Worm (Caenorhabditis elegans) whole organism, dauer: ENCODE data around the gene fbxb-47.

Source experiments
- unc-62 ChIP-seq: sonication (generic microtip); optimal IDR thresholded peaks from 2 replicates; lab custom pipeline; 2017; ENCODE audit warnings: missing biosample characterization, missing genetic modification reagents, missing genetic modification characterization

Gene fbxb-47

DNA sequence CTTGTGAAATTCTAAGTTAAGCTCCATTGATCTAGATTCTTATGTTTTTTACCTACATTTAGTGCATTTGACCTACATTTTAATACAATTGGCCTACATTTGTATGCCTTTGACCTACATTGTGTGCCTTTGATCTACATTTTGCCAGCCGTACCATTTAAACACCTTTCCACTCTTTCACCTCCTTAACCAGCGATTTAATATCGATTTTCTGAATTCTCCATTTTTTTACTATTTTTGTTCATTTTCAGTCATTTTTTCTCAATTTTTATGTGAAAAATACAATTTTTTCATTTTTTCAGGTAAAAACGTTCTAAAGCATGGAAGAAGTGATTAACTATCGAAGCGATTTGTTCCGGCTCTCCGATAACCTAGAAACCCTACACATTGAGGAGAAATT, 9.7 kb upstream of the fbxb-47 start, which contains the start of gene btb-7:
btb-7 (plus strand) TSS at position 301 of the 400 bp plus-strand sequence.
- TF ChIP-seq unc-62 (GFP tag; lab: Kevin White, UChicago): no peak

DNA sequence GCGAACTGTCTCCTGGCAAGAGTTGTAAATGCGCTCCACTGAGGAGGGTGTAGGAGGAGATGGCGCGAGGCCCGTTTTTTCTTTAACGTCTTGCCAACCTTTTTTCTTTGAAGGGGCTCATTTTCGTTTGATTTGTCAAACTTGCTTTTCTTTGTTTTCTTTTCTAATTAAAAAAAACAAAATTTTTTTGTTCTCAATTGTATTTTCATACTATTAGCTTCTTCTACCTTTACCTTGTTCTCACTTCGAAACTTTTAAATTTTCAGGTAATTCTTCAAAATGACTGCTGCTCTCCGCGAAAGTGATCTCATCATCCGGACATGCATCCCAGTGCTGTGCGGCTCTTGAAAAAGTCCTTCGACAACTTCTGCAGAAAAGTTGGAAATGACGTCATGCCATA, 6.7 kb upstream of the fbxb-47 start, which contains the start of gene fbxa-184:
fbxa-184 (plus strand) TSS at position 301 of the 400 bp plus-strand sequence.
- no peak for TF ChIP-seq unc-62 (GFP tag; lab: Kevin White, UChicago)

DNA sequence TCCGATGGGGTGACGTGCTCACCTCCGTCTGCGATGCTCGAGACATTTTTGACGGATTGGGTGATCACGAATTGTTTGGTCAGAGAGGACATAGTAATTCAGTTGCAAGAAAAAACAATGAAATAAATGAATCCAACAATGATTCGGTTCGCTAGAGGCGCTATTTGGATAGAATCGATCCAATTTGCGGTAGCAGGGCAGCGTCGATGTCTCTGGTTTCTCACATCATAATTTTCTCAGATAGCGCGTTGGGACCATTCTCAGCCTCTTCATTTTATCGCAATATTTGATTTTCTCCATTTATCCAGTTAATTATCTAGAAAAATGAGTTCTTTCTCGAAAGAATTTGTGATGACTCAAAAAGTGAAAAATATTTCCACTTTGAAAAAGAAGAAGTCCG, 3.1 kb upstream of the fbxb-47 start, which contains the start of gene sdz-18:
sdz-18 (minus strand) TSS at position 101 of the 400 bp plus-strand sequence.
- no peak for TF ChIP-seq unc-62 (GFP tag; lab: Kevin White, UChicago)

DNA sequence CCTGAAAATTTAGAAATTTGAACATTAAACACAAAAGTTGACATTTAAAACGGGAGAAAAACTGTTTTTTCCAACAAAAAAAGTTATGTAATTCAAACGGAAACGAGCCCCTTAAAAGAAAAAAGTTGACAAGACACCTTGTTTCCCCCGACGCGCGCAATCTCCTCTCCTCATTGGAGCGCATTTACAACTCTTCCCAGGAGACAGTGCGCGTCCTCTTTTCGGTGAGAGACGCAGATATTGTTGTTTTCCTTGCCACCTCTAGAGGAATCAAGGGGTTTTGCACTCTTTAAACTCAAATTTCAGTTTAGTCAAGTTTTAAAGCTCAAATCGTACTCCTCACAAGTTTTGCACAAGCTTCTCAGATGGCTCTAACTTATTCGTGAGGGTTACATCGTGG, 7.4 kb downstream of the fbxb-47 start, which contains the start of gene F58E1.13:
F58E1.13 (minus strand) TSS at position 12 of the 400 bp plus-strand sequence.
- TF ChIP-seq unc-62 (GFP tag; lab: Kevin White, UChicago): no peak

DNA sequence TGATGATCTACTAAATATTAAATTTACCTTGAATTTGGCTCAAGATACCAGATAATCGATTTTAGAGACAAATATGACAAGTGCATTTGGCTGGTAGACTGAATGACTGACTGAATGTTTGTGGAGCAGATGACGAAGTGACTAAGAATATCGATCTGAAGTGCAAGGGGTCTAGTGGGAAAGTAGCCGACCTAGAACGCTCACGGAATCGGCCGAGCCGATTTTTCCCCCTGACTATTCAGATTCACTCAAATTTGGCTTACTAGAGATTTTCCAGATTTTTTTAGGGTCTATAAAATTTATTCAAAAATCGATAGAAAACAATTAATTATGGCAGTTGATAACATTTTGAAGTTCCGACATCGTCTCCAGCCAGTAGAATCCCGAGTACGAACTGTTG, 8.7 kb downstream of the fbxb-47 start, which contains the start of gene fbxc-26:
fbxc-26 (minus strand) TSS at position 101 of the 400 bp plus-strand sequence.
- no peak for TF ChIP-seq unc-62 (GFP tag; lab: Kevin White, UChicago)

DNA sequence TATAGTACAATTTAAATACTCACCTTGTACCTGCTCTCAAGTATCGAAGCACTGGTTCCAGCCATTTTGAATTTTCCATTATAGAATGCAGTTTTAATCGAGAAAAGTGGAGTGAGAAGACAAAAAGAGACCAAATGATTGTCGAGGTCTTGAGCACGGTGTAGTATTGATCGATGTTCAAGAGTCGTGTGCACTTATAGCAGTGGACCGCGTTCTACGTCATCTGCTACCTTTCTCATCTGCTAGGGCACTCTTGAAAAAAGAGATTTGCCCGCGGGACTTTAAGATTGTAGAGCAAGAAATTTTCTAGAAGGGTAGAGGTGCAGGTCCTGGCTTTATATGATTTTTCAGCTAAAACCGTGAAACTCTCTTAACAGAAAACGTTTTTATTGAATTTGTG, 10.4 kb downstream of the fbxb-47 start, which contains the start of gene fbxc-21:
fbxc-21 (minus strand) TSS at position 101 of the 400 bp plus-strand sequence.
- no peak for TF ChIP-seq unc-62 (GFP tag; lab: Kevin White, UChicago)

DNA sequence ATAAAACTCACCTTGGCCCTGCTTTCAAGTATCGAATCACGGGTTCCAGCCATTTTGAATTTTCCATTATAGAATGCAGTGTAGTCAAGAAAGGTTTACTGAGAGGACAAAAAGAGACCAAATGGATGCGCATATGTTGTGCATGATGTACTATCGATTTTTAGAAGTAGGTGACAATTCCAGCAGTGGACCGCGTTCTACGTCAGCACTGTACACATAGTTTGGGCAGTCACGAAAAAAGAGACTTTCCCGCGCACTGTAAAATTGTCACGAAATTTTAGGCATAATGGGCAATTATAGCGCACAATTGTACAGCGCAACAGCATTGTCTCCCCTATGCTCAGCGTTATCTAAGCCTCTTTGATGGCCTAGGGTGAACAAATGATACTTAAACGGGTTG, 12.3 kb downstream of the fbxb-47 start, which contains the start of gene fbxc-22:
fbxc-22 (minus strand) TSS at position 101 of the 400 bp plus-strand sequence.
- TF ChIP-seq unc-62 (GFP tag; lab: Kevin White, UChicago): no peak

DNA sequence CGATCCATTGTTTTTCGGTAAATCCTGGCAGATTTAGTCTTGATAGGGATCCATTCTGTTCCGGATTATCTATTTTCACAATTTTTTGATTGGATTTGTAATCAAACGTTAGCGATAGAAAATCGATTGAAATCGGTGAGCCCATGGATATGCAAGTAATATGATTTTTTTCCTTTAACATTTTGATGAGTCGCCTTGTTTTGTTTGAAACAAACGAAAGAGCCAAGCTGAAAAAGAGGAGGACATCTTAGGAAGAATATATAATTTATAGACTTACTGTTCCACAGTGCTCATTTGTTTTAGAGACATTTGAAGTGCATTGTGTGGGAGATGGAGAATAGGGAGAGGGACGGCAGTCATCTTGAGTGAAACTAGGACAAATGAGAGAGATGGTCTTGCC, 14.4 kb downstream of the fbxb-47 start, which contains the start of the genes fbxb-18 and fbxb-19:
fbxb-18 (minus strand) TSS at position 101 of the 400 bp plus-strand sequence.
fbxb-19 (minus strand) TSS at position 369 of the 400 bp plus-strand sequence.
- TF ChIP-seq unc-62 (GFP tag; lab: Kevin White, UChicago): no peak

DNA sequence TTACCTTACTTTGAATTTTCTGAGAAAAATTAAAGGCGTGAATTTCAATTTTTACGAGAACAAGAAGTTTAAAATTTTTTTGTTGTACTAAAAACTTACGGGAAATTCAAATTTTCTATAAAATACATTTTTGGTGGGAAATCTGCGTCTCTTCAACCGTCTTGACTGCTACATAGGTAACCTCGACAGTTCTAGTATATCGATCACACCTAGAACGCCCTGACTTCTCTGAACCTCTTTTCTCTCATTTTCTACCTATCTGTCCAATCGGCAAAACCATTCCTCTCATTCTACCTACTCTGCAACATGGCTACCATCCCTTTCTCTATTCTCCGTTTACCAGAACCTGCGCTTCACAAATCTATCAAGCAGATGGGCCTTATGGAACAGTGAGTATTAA, 19.5 kb downstream of the fbxb-47 start, which contains the start of gene fbxb-25:
fbxb-25 (plus strand) TSS at position 301 of the 400 bp plus-strand sequence.
- no peak for TF ChIP-seq unc-62 (GFP tag; lab: Kevin White, UChicago)

DNA sequence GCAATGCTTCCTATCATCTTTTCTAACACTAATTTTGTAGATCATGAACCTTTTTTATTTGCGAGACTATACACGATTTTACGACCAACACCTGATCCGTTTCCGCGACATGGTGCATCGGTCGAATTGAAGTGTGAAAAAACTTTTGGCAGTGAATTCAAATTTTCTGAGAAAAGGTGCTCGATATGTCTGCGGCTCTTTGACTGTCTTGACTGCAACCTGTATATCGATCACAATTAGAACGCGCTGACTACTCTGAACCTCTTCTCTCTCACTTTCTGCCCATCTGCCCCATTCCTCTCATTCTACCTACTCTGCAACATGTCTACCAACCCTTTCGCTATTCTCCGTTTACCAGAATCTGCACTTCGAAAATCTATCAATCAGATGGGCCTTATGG, 21.0 kb downstream of the fbxb-47 start, which contains the start of gene fbxb-26:
fbxb-26 (plus strand) TSS at position 301 of the 400 bp plus-strand sequence.
- TF ChIP-seq unc-62 (GFP tag; lab: Kevin White, UChicago): no peak

DNA sequence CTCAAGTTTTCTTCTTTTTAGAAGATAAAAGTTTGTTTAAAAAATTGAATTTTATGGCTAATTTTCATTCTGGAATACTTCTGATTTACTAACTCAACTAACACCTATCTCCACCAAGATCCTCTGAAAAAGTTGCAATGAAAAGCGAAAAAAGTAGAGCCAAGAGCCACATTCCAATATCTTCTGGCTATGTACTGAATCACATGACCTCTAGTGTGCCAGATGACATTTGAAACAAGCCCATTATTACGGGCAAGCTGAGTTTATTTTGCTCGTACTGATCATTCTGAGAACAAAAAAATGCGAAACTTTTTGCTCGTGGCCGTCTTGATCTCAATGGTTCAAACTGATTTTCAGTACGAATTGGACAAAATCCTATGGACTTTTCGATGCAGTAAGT, 24.2 kb downstream of the fbxb-47 start, which contains the start of gene irld-36:
irld-36 (plus strand) TSS at position 301 of the 400 bp plus-strand sequence.
- TF ChIP-seq unc-62 (GFP tag; lab: Kevin White, UChicago): no peak

DNA sequence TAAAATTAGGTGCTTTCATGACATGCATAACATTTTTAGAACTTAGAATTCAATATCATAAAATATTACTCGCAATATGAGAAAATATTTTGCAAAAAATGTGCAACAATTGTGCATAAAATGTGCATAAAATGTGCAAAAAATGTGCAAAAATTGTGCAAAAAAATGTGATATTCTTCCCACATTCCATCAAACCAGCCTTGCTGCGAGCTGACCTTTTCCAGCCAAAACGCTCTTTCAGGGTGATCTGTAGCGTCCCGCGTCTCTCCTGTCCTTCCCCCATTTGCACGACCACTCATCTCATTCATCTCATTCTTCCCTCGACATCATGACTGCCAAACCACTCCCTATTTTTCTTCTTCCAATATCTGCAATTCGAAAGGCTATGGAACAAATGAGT, 27.2 kb downstream of the fbxb-47 start, which contains the start of gene fbxb-17:
fbxb-17 (plus strand) TSS at position 301 of the 400 bp plus-strand sequence.
- TF ChIP-seq unc-62 (GFP tag; lab: Kevin White, UChicago): no peak

DNA sequence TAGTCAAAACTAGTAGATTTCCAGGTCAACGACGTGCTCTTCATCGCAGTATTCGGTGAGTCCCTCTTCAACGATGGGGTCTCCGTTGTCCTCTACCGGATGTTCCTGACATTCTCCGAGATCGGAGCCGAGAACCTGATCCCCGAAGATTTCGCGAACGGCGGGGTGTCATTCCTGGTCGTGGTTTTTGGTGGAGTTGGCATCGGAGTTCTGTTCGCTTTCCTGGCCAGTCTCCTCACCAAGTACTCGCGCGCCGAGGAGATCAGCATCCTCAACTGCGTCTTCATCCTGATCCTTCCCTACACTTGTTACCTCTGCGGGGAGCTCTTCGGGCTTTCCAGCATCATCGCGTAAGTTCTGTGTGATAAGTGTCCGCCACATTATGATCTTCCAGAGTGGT, 30.6 kb downstream of the fbxb-47 start:
- no peak for TF ChIP-seq unc-62 (GFP tag; lab: Kevin White, UChicago)

DNA sequence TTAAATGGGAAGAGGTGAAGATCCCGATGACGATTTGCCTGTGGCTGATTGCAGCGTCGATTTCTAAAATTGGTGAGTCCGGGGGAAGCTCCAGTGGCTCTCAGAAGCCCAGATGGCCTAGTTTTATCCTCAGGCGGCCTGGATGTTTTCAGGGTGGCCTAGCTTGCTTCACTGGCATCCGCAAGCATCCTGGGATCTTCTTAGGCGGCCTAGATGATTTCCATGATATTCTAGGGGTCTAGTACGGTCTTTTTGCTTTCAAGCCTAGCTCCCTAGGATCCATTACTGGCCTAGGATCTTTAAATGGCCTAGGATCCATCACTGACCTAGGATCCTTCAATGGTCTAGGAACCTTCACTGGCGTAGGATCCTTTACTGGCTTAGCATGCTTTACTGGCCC, 32.3 kb downstream of the fbxb-47 start:
- TF ChIP-seq unc-62 (GFP tag; lab: Kevin White, UChicago): no peak

DNA sequence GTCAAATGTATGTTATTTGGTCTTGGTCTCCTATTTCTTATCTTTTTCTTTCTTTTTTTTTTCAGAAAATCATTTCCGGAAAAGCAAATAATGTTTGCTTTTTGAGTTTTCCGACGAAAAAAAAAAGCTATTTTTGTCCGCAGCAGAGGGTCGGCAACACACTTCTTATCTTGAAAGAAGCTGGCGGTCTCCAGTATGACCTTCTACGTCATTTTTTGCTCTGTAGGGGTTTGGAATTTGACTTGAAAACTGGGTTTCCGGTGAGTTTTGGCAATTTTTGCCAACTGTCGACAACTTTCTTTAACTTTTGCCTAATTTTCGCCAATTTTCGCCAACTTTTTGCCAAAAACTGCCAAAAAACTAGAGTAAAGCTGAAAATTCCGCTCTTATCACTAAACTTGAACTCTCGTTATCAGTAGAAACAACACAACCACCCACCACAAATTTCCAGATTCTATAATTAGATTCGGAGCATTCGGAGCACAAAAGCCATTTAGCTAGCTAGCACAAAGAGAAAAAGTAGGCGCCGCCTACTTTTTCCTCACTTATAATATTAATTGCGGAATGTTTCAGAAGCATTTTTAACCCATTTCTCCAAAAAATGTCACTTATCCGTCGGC, 32.9 kb downstream of the fbxb-47 start, which contains the start of gene nhx-6:
nhx-6 (plus strand) TSS at position 570 of the 620 bp plus-strand sequence.
- TF ChIP-seq unc-62 (GFP tag; lab: Kevin White, UChicago): no peak

DNA sequence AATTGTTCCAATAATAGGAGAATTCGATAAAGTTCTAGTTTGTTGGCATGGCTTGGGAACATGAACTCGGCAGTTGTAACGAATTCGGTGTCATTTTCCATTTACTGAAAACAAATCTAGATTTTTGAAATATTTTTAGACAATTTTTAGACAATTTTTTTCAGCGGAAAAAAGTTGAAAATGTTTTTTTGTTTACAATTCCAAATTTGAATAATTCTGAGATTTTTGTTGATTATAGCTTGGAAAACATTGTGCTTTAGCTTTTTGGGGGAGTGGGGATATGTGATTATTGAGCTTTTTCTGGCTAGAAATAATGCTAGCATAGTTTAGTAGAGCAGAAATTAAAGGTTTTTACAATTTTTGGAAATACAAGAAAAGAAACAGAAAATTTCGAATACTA, 34.4 kb downstream of the fbxb-47 start, which contains the start of gene srw-97:
srw-97 (minus strand) TSS at position 101 of the 400 bp plus-strand sequence.
- TF ChIP-seq unc-62 (GFP tag; lab: Kevin White, UChicago): no peak
